Worm (Caenorhabditis elegans): ENCODE data around the gene nhr-126.

nhr-126 gene

DNA sequence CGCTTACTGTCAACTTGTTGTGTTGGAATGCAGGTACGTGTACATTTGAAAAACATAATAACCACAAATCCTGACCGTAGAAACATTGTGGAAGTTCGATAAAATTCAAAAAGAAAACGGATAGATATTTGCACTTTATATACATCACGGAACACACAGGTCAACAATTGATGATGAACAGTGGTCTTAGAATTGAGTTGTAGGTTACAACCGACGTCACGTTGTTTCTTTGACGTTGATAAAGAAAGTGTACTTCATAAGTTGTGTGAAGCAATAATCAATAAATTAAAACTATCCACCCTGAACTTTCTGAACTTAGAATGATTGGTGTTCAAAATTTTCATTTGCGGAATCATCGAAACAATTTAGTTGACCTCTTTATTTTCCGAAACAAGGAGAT is 42.9 kb downstream of the nhr-126 start, which contains the start of gene Y5H2A.1:
Gene Y5H2A.1 (minus strand): TSS at position 101 of the 400 bp plus-strand sequence.
- TF ChIP-seq ces-1 (GFP tag; optimal IDR thresholded peaks at IDR 0.05) (no peak), lin-32 (GFP tag; optimal IDR thresholded peaks at IDR 0.05) (no peak), M03D4.4 (tag; optimal IDR thresholded peaks at IDR 0.05) (no peak), ceh-43 (GFP tag; optimal IDR thresholded peaks at IDR 0.05) (no peak), pha-4 (tag; optimal IDR thresholded peaks at IDR 0.05) (no peak)

DNA sequence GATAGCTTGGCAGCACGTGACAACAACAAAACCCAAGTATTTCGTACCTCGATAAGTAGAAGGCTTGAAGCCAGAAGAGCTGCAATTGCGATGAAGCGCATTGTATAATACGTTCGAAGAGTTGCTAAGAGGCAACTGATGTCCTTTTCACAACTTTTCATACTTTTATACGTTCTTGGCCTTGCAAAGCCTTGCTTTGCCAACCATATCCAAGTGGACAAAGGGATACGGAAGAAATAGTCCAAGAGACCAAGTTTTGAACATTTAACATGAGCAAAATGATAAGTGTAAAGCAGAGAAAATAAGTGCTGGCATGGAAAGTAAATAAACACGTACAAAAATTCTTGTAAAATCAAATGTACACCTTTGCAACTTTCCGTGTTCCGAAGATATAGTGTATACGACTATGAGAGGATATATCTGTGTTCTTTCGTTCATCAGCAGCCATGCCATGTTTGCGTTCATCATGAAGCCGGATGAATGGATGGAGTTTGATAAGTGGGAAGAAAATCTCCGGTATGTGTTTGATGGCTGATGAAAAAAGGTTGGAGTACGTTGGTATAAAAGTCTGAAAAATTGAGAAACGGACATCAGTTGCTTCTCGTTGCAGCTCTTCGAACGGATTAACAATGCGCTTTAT is 45.5 kb downstream of the nhr-126 start, which contains the start of the genes Y5H2A.4 and abu-4:
Gene Y5H2A.4 (minus strand): TSS at position 101 of the 640 bp plus-strand sequence.
Gene abu-4 (plus strand): TSS at position 590 of the 640 bp plus-strand sequence.
- TF ChIP-seq drap-1 (GFP tag; optimal IDR thresholded peaks at IDR 0.05) (no peak), M03D4.4 (tag; optimal IDR thresholded peaks at IDR 0.05) (no peak), nhr-76 (tag; optimal IDR thresholded peaks at IDR 0.05) (no peak), ces-1 (GFP tag; optimal IDR thresholded peaks at IDR 0.05) (no peak), unc-62 (GFP tag; optimal IDR thresholded peaks at IDR 0.05) (no peak), elt-1 (tag; optimal IDR thresholded peaks at IDR 0.05; ENCODE audit: borderline replicate concordance, insufficient read depth) (no peak), elt-3 (tag; optimal IDR thresholded peaks at IDR 0.05) (no peak), pha-4 (tag; optimal IDR thresholded peaks at IDR 0.05) (no peak), ham-2 (GFP tag; optimal IDR thresholded peaks at IDR 0.05) (no peak), tbx-8 (GFP tag; optimal IDR thresholded peaks at IDR 0.05) (no peak), nhr-12 (tag; optimal IDR thresholded peaks at IDR 0.05) (no peak), blmp-1 (tag; optimal IDR thresholded peaks at IDR 0.05) (no peak), snpc-4 (tag; optimal IDR thresholded peaks at IDR 0.05) (no peak)

- TF ChIP-seq bed-3 (GFP tag; optimal IDR thresholded peaks at IDR 0.05) = no peak
Measured at ce11 chrV:2277260-2277659, 48.4 kb downstream of the nhr-126 start.

DNA sequence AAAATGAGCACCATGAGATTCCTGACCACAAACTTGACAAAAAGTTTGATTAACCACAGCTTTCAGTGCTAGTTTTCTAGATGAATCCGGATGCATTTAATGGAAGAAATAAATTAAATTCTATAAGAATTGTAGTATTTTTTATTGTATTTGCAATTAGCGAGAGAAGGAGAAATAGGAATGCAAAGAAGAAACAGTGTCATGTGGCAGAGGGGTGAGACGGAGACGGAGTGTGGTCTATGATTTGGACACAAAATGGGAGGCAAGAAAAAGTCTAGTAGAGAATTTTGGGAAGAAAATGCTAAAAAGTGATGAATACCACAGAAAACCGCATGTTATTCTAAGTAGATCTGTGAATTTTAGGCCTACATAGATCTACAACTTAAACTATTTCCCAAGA is 49.2 kb downstream of the nhr-126 start, which contains the start of gene nhr-59:
Gene nhr-59 (minus strand): TSS at position 214 of the 400 bp plus-strand sequence.
- no peak for TF ChIP-seq elt-3 (tag; optimal IDR thresholded peaks at IDR 0.05)
- no peak for TF ChIP-seq tbx-8 (GFP tag; optimal IDR thresholded peaks at IDR 0.05)
- peak; percentile 19 for TF ChIP-seq ces-1 (GFP tag; optimal IDR thresholded peaks at IDR 0.05)
- no peak for TF ChIP-seq zip-8 (tag; optimal IDR thresholded peaks at IDR 0.05)

ce11 chrV:2278543-2278942 is 49.7 kb downstream of the nhr-126 start, which contains the start of gene fbxa-137:
TSS of gene fbxa-137 (plus strand) at chrV:2278816.
- TF ChIP-seq M03D4.4 (tag; optimal IDR thresholded peaks at IDR 0.05) (no peak), sem-2 (GFP tag; optimal IDR thresholded peaks at IDR 0.05) (no peak), mls-2 (tag; optimal IDR thresholded peaks at IDR 0.05) (peak; percentile 6), blmp-1 (tag; optimal IDR thresholded peaks at IDR 0.05) (no peak), mab-5 (tag; optimal IDR thresholded peaks at IDR 0.05) (no peak), ceh-43 (GFP tag; optimal IDR thresholded peaks at IDR 0.05) (no peak), ztf-11 (tag; optimal IDR thresholded peaks at IDR 0.05) (no peak), pha-4 (tag; optimal IDR thresholded peaks at IDR 0.05) (peak; percentile 41), lin-32 (GFP tag; optimal IDR thresholded peaks at IDR 0.05) (no peak), nhr-2 (tag; optimal IDR thresholded peaks at IDR 0.05) (no peak), ham-2 (GFP tag; optimal IDR thresholded peaks at IDR 0.05) (no peak), ceh-83 (GFP tag; optimal IDR thresholded peaks at IDR 0.05) (no peak), cnd-1 (tag; optimal IDR thresholded peaks at IDR 0.05) (no peak), ces-1 (GFP tag; optimal IDR thresholded peaks at IDR 0.05) (peak; percentile 50), nhr-28 (tag; optimal IDR thresholded peaks at IDR 0.05) (no peak), bed-3 (GFP tag; optimal IDR thresholded peaks at IDR 0.05) (no peak), mep-1 (tag; optimal IDR thresholded peaks at IDR 0.05) (no peak), unc-62 (GFP tag; optimal IDR thresholded peaks at IDR 0.05) (no peak), snpc-4 (tag; optimal IDR thresholded peaks at IDR 0.05) (no peak), flh-1 (GFP tag; optimal IDR thresholded peaks at IDR 0.05) (no peak), drap-1 (GFP tag; optimal IDR thresholded peaks at IDR 0.05) (no peak), elt-3 (tag; optimal IDR thresholded peaks at IDR 0.05) (no peak), tbx-8 (GFP tag; optimal IDR thresholded peaks at IDR 0.05) (no peak), nhr-76 (tag; optimal IDR thresholded peaks at IDR 0.05) (no peak), unc-39 (tag; optimal IDR thresholded peaks at IDR 0.05) (no peak), ceh-39 (tag; optimal IDR thresholded peaks at IDR 0.05) (no peak)
